Fruit fly (Drosophila melanogaster) S2 (cell line): ENCODE results near the gene ds.

Experiments used
- CG8478 ChIP-seq: fragments of >200 bp; optimal IDR thresholded peaks from 2 replicates; lab custom pipeline; 2018
- CTCF ChIP-seq, 2 experiments: fragments of >200 bp; optimal IDR thresholded peaks; 2 replicates each; lab custom pipeline; 2018

dm6 chr2L:670771-671170 is 44.0 kb downstream of the ds start:
- no peak for TF ChIP-seq CTCF (optimal IDR thresholded peaks at IDR 0.05; lab: Kevin White, UChicago)
- TF ChIP-seq CG8478 (lab: Kevin White, UChicago), result no peak
